Worm (Caenorhabditis elegans): Measurements from ENCODE around the gene gtl-1.

DNA sequence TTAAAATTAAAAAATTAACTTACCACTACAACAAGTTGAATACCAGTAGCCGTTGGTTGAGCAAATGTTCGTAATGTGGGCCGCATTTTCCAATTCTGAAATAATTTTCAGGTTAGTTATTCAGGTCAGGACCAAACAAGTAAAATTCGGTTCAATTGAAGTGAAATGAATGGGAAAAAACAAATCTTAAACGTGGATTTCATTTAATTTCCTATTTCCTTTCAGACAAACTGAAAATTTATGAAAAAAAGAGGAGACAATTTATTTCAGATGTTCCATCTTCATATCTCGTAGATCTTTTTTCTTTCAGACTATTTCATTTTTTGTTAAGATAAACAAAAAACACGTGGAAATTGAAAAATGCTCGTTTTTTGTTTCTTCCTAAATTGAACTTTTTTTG lies 18.0 kb downstream of the gtl-1 start, which contains the start of gene C05C12.6:
- TF ChIP-seq klf-2 (GFP tag; conservative IDR thresholded peaks at IDR 0.05) (no peak), ztf-23 (GFP tag; IDR thresholded peaks at IDR 0.05) (no peak), tab-1 (GFP tag; IDR thresholded peaks at IDR 0.05) (no peak), ztf-29 (GFP tag; IDR thresholded peaks at IDR 0.05) (no peak), T22C8.4 (GFP tag; IDR thresholded peaks at IDR 0.05) (no peak), cog-1 (tag; optimal IDR thresholded peaks at IDR 0.05) (no peak), ref-1 (GFP tag; conservative IDR thresholded peaks at IDR 0.05) (no peak)
